Worm (Caenorhabditis elegans): ENCODE data around the gene rpl-7A.

rpl-7A gene

DNA sequence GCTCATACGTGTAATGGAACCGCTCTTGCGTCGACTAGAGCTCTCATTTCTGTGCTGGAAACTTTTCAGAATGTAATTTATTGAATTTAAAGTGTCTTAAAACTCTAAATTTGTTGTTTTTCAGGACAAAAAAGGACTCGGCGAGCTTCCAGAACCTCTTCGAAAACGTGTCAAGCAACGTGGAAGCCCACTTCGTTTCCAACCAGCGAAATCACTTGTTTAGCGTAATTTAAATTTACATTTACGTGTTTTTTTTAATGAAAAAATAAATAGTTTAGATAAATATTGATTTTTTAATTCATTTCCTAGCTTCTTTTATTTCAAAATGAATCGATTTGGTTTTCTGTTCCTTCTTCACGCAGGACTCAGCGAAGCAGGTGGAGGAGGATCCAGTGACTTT lies 30.7 kb downstream of the rpl-7A start, which contains the start of gene F55F10.3:
F55F10.3 (plus strand) TSS at position 301 of the 400 bp plus-strand sequence.
- TF ChIP-seq hlh-17 (GFP tag; optimal IDR thresholded peaks at IDR 0.05; ENCODE audit: borderline replicate concordance) (no peak), dsc-1 (tag; optimal IDR thresholded peaks at IDR 0.05) (no peak), ceh-8 (GFP tag; optimal IDR thresholded peaks at IDR 0.05) (no peak), nhr-77 (tag; optimal IDR thresholded peaks at IDR 0.05) (no peak), aha-1 (tag; optimal IDR thresholded peaks at IDR 0.05) (no peak), lir-3 (tag; optimal IDR thresholded peaks at IDR 0.05; ENCODE audit: poor library complexity) (no peak), sox-4 (tag; optimal IDR thresholded peaks at IDR 0.05) (no peak), ceh-82 (tag; optimal IDR thresholded peaks at IDR 0.05) (no peak), snpc-4 (tag; optimal IDR thresholded peaks at IDR 0.05) (no peak), ceh-88 (GFP tag; IDR thresholded peaks at IDR 0.05) (no peak), efl-3 (GFP tag; optimal IDR thresholded peaks at IDR 0.05) (no peak), egl-13 (tag; optimal IDR thresholded peaks at IDR 0.05) (no peak), nhr-12 (tag; optimal IDR thresholded peaks at IDR 0.05) (no peak)

DNA sequence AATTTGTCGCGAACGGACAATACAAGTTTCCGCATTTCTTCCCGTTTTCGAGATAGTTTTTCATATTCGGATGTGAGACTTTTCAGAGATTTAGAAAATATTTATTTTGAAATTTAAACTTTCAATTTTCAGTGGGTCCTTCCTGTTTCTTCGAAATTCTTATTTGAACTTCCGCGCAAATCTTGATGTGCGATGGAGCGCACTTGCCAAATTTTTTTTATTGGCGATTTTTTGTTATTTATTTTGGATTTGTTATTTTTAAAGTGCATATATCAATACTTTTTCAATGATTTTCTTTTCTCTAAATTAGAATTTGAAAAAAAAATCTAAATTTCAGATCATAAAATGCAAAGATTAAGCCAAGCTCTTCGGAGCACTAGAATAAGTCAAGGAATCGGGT lies 33.1 kb downstream of the rpl-7A start, which contains the start of gene sars-2:
sars-2 (plus strand) TSS at position 341 of the 400 bp plus-strand sequence.
- TF ChIP-seq lin-13 (GFP tag; optimal IDR thresholded peaks at IDR 0.05) (no peak), isw-1 (GFP tag; IDR thresholded peaks at IDR 0.05) (peak; percentile 19; the same call in 1 of the 2 replicates), ceh-90 (tag; optimal IDR thresholded peaks at IDR 0.05) (no peak), efl-3 (GFP tag; optimal IDR thresholded peaks at IDR 0.05) (no peak), fkh-10 (GFP tag; optimal IDR thresholded peaks at IDR 0.05) (no peak), nhr-237 (tag; optimal IDR thresholded peaks at IDR 0.05) (no peak), grh-1 (GFP tag; IDR thresholded peaks at IDR 0.05) (no peak), Y116A8C.19 (tag; optimal IDR thresholded peaks at IDR 0.05; ENCODE audit: borderline replicate concordance) (no peak), ces-1 (GFP tag; optimal IDR thresholded peaks at IDR 0.05) (no peak), nhr-28 (tag; optimal IDR thresholded peaks at IDR 0.05) (no peak), skn-1 (tag; optimal IDR thresholded peaks at IDR 0.05) (peak; percentile 69), pag-3 (tag; optimal IDR thresholded peaks at IDR 0.05; ENCODE audit: borderline replicate concordance, insufficient read depth) (no peak), ceh-82 (tag; optimal IDR thresholded peaks at IDR 0.05) (peak in 1 of 3 experiments; percentile 32), ceh-88 (GFP tag; IDR thresholded peaks at IDR 0.05) (no peak), pqm-1 (tag; optimal IDR thresholded peaks at IDR 0.05) (no peak), nhr-76 (tag; optimal IDR thresholded peaks at IDR 0.05) (no peak), ztf-11 (tag; optimal IDR thresholded peaks at IDR 0.05) (no peak), sptf-1 (tag; optimal IDR thresholded peaks at IDR 0.05) (no peak), unc-62 (GFP tag; optimal IDR thresholded peaks at IDR 0.05) (no peak), ets-5 (GFP tag; IDR thresholded peaks at IDR 0.05) (no peak), lin-39 (tag; optimal IDR thresholded peaks at IDR 0.05) (no peak), lin-15B (tag; optimal IDR thresholded peaks at IDR 0.05) (peak; percentile 49), ztf-4 (tag; optimal IDR thresholded peaks at IDR 0.05) (no peak), dpl-1 (GFP tag; optimal IDR thresholded peaks at IDR 0.05) (peak; percentile 85 to 94 (median 90)), ceh-63 (GFP tag; optimal IDR thresholded peaks at IDR 0.05) (no peak), nhr-12 (tag; optimal IDR thresholded peaks at IDR 0.05) (no peak), elt-2 (tag; optimal IDR thresholded peaks at IDR 0.05) (no peak), zag-1 (tag; optimal IDR thresholded peaks at IDR 0.05) (no peak), F16B12.6 (tag; optimal IDR thresholded peaks at IDR 0.05) (peak; percentile 1), fkh-4 (tag; optimal IDR thresholded peaks at IDR 0.05; ENCODE audit: borderline replicate concordance) (no peak), lsy-2 (tag; optimal IDR thresholded peaks at IDR 0.05) (peak; percentile 75 to 78), aha-1 (tag; optimal IDR thresholded peaks at IDR 0.05) (no peak), C34B4.2 (tag; optimal IDR thresholded peaks at IDR 0.05) (no peak), nhr-20 (tag; optimal IDR thresholded peaks at IDR 0.05) (peak; percentile 25), nhr-90 (tag; optimal IDR thresholded peaks at IDR 0.05; ENCODE audit: poor library complexity) (peak; percentile 25), ceh-8 (GFP tag; optimal IDR thresholded peaks at IDR 0.05) (no peak), sox-4 (tag; optimal IDR thresholded peaks at IDR 0.05) (no peak), hpl-2 (GFP tag; optimal IDR thresholded peaks at IDR 0.05) (no peak), nhr-47 (tag; optimal IDR thresholded peaks at IDR 0.05) (peak; percentile 23), irx-1 (tag; optimal IDR thresholded peaks at IDR 0.05) (no peak), hlh-4 (tag; optimal IDR thresholded peaks at IDR 0.05) (no peak), fos-1 (tag; optimal IDR thresholded peaks at IDR 0.05) (no peak), C16A3.4 (tag; optimal IDR thresholded peaks at IDR 0.05) (peak; percentile 33), blmp-1 (tag; optimal IDR thresholded peaks at IDR 0.05) (no peak)

Data from whole organism, L1 larva.